Worm (Caenorhabditis elegans) whole organism, L4 larva: Measurements from ENCODE around the gene mlc-6.

Experiments used
- R02D3.7 ChIP-seq: fragments of 150-350 bp; sonication (generic microtip); optimal IDR thresholded peaks from 3 replicates; lab custom pipeline; 2014; ENCODE audit warnings: missing biosample characterization, missing genetic modification characterization
- ama-1 ChIP-seq: fragments of 150-350 bp; optimal IDR thresholded peaks from 2 replicates; lab custom pipeline; 2014; ENCODE audit warnings: inconsistent platforms, mixed read lengths
- fkh-10 ChIP-seq: fragments of 150-350 bp; optimal IDR thresholded peaks from 2 replicates; lab custom pipeline; 2014; ENCODE audit warnings: missing biosample characterization, missing genetic modification reagents, missing genetic modification characterization
- lin-39 ChIP-seq: fragments of 150-350 bp; optimal IDR thresholded peaks from 2 replicates; lab custom pipeline; 2014; ENCODE audit warnings: missing biosample characterization, missing genetic modification reagents, missing genetic modification characterization
- nhr-11 ChIP-seq: fragments of 150-350 bp; optimal IDR thresholded peaks from 2 replicates; lab custom pipeline; 2014; ENCODE audit warnings: missing biosample characterization, missing genetic modification characterization
- nhr-111 ChIP-seq: fragments of 200-800 bp; sonication (Bioruptor generic); optimal IDR thresholded peaks from 2 replicates; lab custom pipeline; 2018; ENCODE audit warnings: mild to moderate bottlenecking, missing genetic modification characterization, missing compliant biosample characterization
- nhr-28 ChIP-seq: fragments of 150-350 bp; optimal IDR thresholded peaks from 2 replicates; lab custom pipeline; 2014; ENCODE audit warnings: missing biosample characterization, missing genetic modification characterization
- php-3 ChIP-seq: fragments of 200-800 bp; sonication (Bioruptor generic); IDR thresholded peaks from 2 replicates; pipeline ENCODE4 v1.3.6; 2022; ENCODE audit warnings: missing genetic modification reagents, missing genetic modification characterization, missing compliant biosample characterization
- unc-39 ChIP-seq: sonication (generic microtip); optimal IDR thresholded peaks from 2 replicates; lab custom pipeline; 2017; ENCODE audit warnings: missing biosample characterization, missing genetic modification characterization
- unc-62 ChIP-seq, 3 experiments: fragments of 150-350 bp in 1 of 3; sonication (generic microtip); optimal IDR thresholded peaks in 2 of 3; peaks in 1 of 3; 1 replicate in 1 of 3; 2 replicates in 2 of 3; lab custom pipeline; 2014 to 2017; ENCODE audit warnings: missing biosample characterization in 3 of 3, missing genetic modification characterization in 3 of 3, missing genetic modification reagents in 3 of 3, missing genotype in 1 of 3

DNA sequence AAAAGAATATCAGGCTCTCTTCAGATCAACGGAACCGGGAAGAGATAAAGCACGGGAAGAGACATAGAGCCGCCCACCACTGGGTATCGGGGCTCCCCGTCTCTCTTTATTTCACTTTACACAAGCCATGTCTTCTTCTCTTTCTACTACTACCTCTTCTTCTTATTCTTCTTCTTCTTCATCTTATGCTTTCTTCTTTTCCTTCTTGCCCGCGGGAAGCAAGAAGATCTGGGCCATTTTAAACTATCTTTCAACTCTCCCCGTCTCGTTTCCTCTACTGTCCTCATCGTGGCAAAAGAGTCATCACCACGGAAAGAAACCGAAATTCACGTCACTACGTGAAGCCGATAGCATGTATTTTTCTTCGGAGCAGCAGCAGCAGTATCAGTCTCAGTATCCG lies 46.2 kb upstream of the mlc-6 start:
- TF ChIP-seq fkh-10 (GFP tag; lab: Kevin White, UChicago) (no peak), nhr-28 (tag; lab: Kevin White, UChicago) (no peak), unc-62 (GFP tag; optimal IDR thresholded peaks at IDR 0.05 in 1 of 2; lab: Kevin White, UChicago) (no peak), unc-62 (tag; optimal IDR thresholded peaks at IDR 0.05; lab: Kevin White, UChicago) (no peak), R02D3.7 (tag; lab: Kevin White, UChicago) (no peak), php-3 (GFP tag; lab: Robert Waterston, UW) (no peak), nhr-11 (peak; percentile 19), unc-39 (tag; lab: Kevin White, UChicago) (no peak), lin-39 (tag; lab: Kevin White, UChicago) (no peak), nhr-111 (no peak), ama-1 (no peak)
